Worm (Caenorhabditis elegans) whole organism, mixed stage, embryonic: ENCODE results near the gene fbxa-77.

ENCODE experiments used
- M03D4.4 ChIP-seq: sonication (generic microtip); optimal IDR thresholded peaks from 2 replicates; lab custom pipeline; 2017; ENCODE audit warnings: mild to moderate bottlenecking, missing genetic modification characterization, missing compliant biosample characterization
- blmp-1 ChIP-seq: fragments of 150-350 bp; optimal IDR thresholded peaks from 2 replicates; lab custom pipeline; 2014; ENCODE audit warnings: missing biosample characterization, missing genetic modification characterization
- ceh-43 ChIP-seq: fragments of 200-800 bp; sonication (Bioruptor generic); optimal IDR thresholded peaks from 2 replicates; lab custom pipeline; 2018; ENCODE audit warnings: mild to moderate bottlenecking, missing genetic modification characterization, moderate library complexity, missing compliant biosample characterization
- ces-1 ChIP-seq: fragments of 150-350 bp; optimal IDR thresholded peaks from 2 replicates; lab custom pipeline; 2014; ENCODE audit warnings: missing biosample characterization, missing genetic modification reagents, missing genetic modification characterization
- elt-3 ChIP-seq: fragments of 150-350 bp; optimal IDR thresholded peaks from 2 replicates; lab custom pipeline; 2014; ENCODE audit warnings: missing biosample characterization, missing genetic modification characterization
- lsy-2 ChIP-seq: fragments of 150-350 bp; optimal IDR thresholded peaks from 2 replicates; lab custom pipeline; 2014; ENCODE audit warnings: missing biosample characterization, missing genetic modification characterization
- nhr-237 ChIP-seq: fragments of 150-350 bp; optimal IDR thresholded peaks from 2 replicates; lab custom pipeline; 2014; ENCODE audit warnings: missing biosample characterization, missing genetic modification characterization
- nhr-28 ChIP-seq: fragments of 150-350 bp; optimal IDR thresholded peaks from 2 replicates; lab custom pipeline; 2014; ENCODE audit warnings: missing biosample characterization, missing genetic modification characterization
- nhr-76 ChIP-seq: sonication (generic microtip); optimal IDR thresholded peaks from 2 replicates; lab custom pipeline; 2017; ENCODE audit warnings: missing biosample characterization, missing genetic modification characterization
- pha-4 ChIP-seq: fragments of 150-350 bp; optimal IDR thresholded peaks from 2 replicates; lab custom pipeline; 2018; ENCODE audit warnings: missing biosample characterization, missing genetic modification reagents, missing genetic modification characterization
- snpc-4 ChIP-seq: fragments of 150-350 bp; optimal IDR thresholded peaks from 2 replicates; lab custom pipeline; 2014; ENCODE audit warnings: missing biosample characterization, missing genetic modification characterization
- sptf-1 ChIP-seq: sonication (generic microtip); optimal IDR thresholded peaks from 2 replicates; lab custom pipeline; 2017; ENCODE audit warnings: mild to moderate bottlenecking, missing genetic modification characterization, moderate library complexity, missing compliant biosample characterization
- unc-62 ChIP-seq: fragments of 150-350 bp; optimal IDR thresholded peaks from 2 replicates; lab custom pipeline; 2014; ENCODE audit warnings: missing biosample characterization, missing genetic modification reagents, missing genetic modification characterization
- ztf-11 ChIP-seq: fragments of 150-350 bp; optimal IDR thresholded peaks from 2 replicates; lab custom pipeline; 2014; ENCODE audit warnings: missing biosample characterization, missing genetic modification characterization

DNA sequence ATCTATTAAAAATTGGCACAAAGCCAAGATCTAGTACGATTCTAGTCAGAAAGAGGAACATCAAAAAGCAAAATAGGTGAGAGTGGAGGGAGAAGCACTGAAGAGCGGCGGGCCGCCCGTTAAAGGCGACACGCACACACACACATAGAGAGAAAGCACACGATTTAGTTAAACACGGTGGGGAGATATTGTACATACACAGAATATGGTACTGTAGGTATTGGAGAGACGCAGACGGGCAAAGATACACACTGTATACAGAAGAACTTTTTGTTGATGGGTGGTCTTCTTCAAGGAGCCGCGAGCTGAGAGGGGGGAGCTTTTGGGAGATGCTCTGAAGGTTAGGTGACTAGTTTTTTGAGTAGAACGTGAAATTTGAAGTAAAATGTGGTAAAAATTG, 23.0 kb upstream of the fbxa-77 start:
- peak; percentile 16 for TF ChIP-seq sptf-1 (tag; lab: Kevin White, UChicago)
- TF ChIP-seq ztf-11 (tag; lab: Kevin White, UChicago) = no peak
- peak; percentile 98 for TF ChIP-seq pha-4
- TF ChIP-seq snpc-4 = no peak
- no peak for TF ChIP-seq nhr-28 (tag; lab: Kevin White, UChicago)
- TF ChIP-seq blmp-1 (tag; lab: Kevin White, UChicago) = no peak
- TF ChIP-seq lsy-2 (tag; lab: Kevin White, UChicago) = peak; percentile 20
- no peak for TF ChIP-seq M03D4.4 (tag; lab: Kevin White, UChicago)
- TF ChIP-seq nhr-76 (tag; lab: Kevin White, UChicago) = no peak
- TF ChIP-seq nhr-237 (tag; lab: Kevin White, UChicago) = no peak
- TF ChIP-seq ceh-43 (GFP tag; lab: Kevin White, UChicago) = no peak
- no peak for TF ChIP-seq unc-62
- TF ChIP-seq ces-1 = no peak
- TF ChIP-seq elt-3 = no peak
